Worm (Caenorhabditis elegans) whole organism, L2 larva: ENCODE results near the gene F39D8.3.
A peak's percentile ranks its signal among the peaks of the same experiment; 100 is the strongest.

Source experiments
- C34F6.9 ChIP-seq: fragments of 150-350 bp; optimal IDR thresholded peaks from 2 replicates; lab custom pipeline; 2014; ENCODE audit warnings: missing biosample characterization, missing genetic modification characterization
- alr-1 ChIP-seq: fragments of 150-350 bp; optimal IDR thresholded peaks from 2 replicates; lab custom pipeline; 2014; ENCODE audit warnings: missing biosample characterization, missing genetic modification characterization
- blmp-1 ChIP-seq: sonication (generic microtip); optimal IDR thresholded peaks from 2 replicates; lab custom pipeline; 2017; ENCODE audit warnings: missing genetic modification characterization, mild to moderate bottlenecking, missing compliant biosample characterization, antibody characterized with exemption, moderate library complexity; ENCODE audit not compliant: insufficient read depth
- ceh-16 ChIP-seq: fragments of 150-350 bp; optimal IDR thresholded peaks from 2 replicates; lab custom pipeline; 2014; ENCODE audit warnings: missing biosample characterization, missing genetic modification characterization
- ceh-82 ChIP-seq: fragments of 150-350 bp; optimal IDR thresholded peaks from 2 replicates; lab custom pipeline; 2014; ENCODE audit warnings: missing biosample characterization, missing genetic modification characterization
- crh-2 ChIP-seq: sonication (generic microtip); optimal IDR thresholded peaks from 2 replicates; lab custom pipeline; 2017; ENCODE audit warnings: missing biosample characterization, missing genetic modification characterization
- egl-27 ChIP-seq: sonication (generic microtip); optimal IDR thresholded peaks from 3 replicates; lab custom pipeline; 2017; ENCODE audit warnings: missing biosample characterization, missing genetic modification reagents, missing genetic modification characterization
- elt-1 ChIP-seq: fragments of 150-350 bp; optimal IDR thresholded peaks from 2 replicates; lab custom pipeline; 2014; ENCODE audit warnings: missing biosample characterization, missing genetic modification characterization
- elt-3 ChIP-seq: sonication (generic microtip); optimal IDR thresholded peaks from 2 replicates; lab custom pipeline; 2017; ENCODE audit warnings: missing biosample characterization, missing genetic modification characterization
- fos-1 ChIP-seq: fragments of 150-350 bp; optimal IDR thresholded peaks from 2 replicates; lab custom pipeline; 2014; ENCODE audit warnings: missing biosample characterization, missing genetic modification characterization
- gmeb-1 ChIP-seq: fragments of 150-350 bp; optimal IDR thresholded peaks from 2 replicates; lab custom pipeline; 2014; ENCODE audit warnings: missing biosample characterization, missing genetic modification characterization
- lin-11 ChIP-seq: fragments of 150-350 bp; sonication (generic microtip); optimal IDR thresholded peaks from 2 replicates; lab custom pipeline; 2014; ENCODE audit warnings: missing biosample characterization, missing genetic modification characterization, inconsistent platforms, mixed read lengths
- lin-13 ChIP-seq: fragments of 150-350 bp; optimal IDR thresholded peaks from 2 replicates; lab custom pipeline; 2014; ENCODE audit warnings: missing biosample characterization, missing genetic modification reagents, missing genetic modification characterization
- lin-39 ChIP-seq: fragments of 150-350 bp; optimal IDR thresholded peaks from 2 replicates; lab custom pipeline; 2014; ENCODE audit warnings: missing biosample characterization, missing genetic modification reagents, missing genetic modification characterization
- lsy-2 ChIP-seq, 2 experiments: fragments of 150-350 bp in 1 of 2; sonication (generic microtip) in 1 of 2; optimal IDR thresholded peaks; 2 replicates each; lab custom pipeline; 2014 to 2017; ENCODE audit warnings: missing biosample characterization in 2 of 2, missing genetic modification characterization in 2 of 2
- mab-5 ChIP-seq: fragments of 150-350 bp; optimal IDR thresholded peaks from 2 replicates; lab custom pipeline; 2014; ENCODE audit warnings: missing biosample characterization, missing genetic modification characterization
- mbf-1 ChIP-seq: sonication (generic microtip); optimal IDR thresholded peaks from 2 replicates; lab custom pipeline; 2017; ENCODE audit warnings: missing biosample characterization, missing genetic modification characterization
- nhr-10 ChIP-seq: sonication (generic microtip); optimal IDR thresholded peaks from 2 replicates; lab custom pipeline; 2017; ENCODE audit warnings: missing biosample characterization, missing genetic modification characterization
- nhr-11 ChIP-seq: fragments of 150-350 bp; optimal IDR thresholded peaks from 2 replicates; lab custom pipeline; 2014; ENCODE audit warnings: missing biosample characterization, missing genetic modification characterization
- nhr-12 ChIP-seq: fragments of 150-350 bp; optimal IDR thresholded peaks from 2 replicates; lab custom pipeline; 2014; ENCODE audit warnings: missing biosample characterization, missing genetic modification characterization
- nhr-129 ChIP-seq: fragments of 150-350 bp; optimal IDR thresholded peaks from 2 replicates; lab custom pipeline; 2014; ENCODE audit warnings: missing biosample characterization, missing genetic modification characterization
- nhr-23 ChIP-seq: fragments of 150-350 bp; optimal IDR thresholded peaks from 2 replicates; lab custom pipeline; 2014; ENCODE audit warnings: missing biosample characterization, missing genetic modification reagents, missing genetic modification characterization
- nhr-237 ChIP-seq: fragments of 150-350 bp; optimal IDR thresholded peaks from 2 replicates; lab custom pipeline; 2014; ENCODE audit warnings: missing biosample characterization, missing genetic modification characterization
- nhr-25 ChIP-seq: fragments of 150-350 bp; sonication (generic microtip); optimal IDR thresholded peaks from 3 replicates; lab custom pipeline; 2014; ENCODE audit warnings: missing biosample characterization, missing genetic modification characterization
- nhr-77 ChIP-seq: fragments of 150-350 bp; optimal IDR thresholded peaks from 2 replicates; lab custom pipeline; 2014; ENCODE audit warnings: missing biosample characterization, missing genetic modification characterization
- peb-1 ChIP-seq: fragments of 150-350 bp; optimal IDR thresholded peaks from 2 replicates; lab custom pipeline; 2014; ENCODE audit warnings: missing biosample characterization, missing genetic modification characterization
- sem-4 ChIP-seq: fragments of 150-350 bp; optimal IDR thresholded peaks from 2 replicates; lab custom pipeline; 2014; ENCODE audit warnings: missing biosample characterization, missing genetic modification reagents, missing genetic modification characterization
- skn-1 ChIP-seq: sonication (generic microtip); optimal IDR thresholded peaks from 2 replicates; lab custom pipeline; 2017; ENCODE audit warnings: missing biosample characterization, missing genetic modification characterization
- sma-3 ChIP-seq: sonication (generic microtip); optimal IDR thresholded peaks from 2 replicates; lab custom pipeline; 2016; ENCODE audit warnings: missing genetic modification reagents, missing genetic modification characterization, missing compliant biosample characterization
- sma-9 ChIP-seq, 2 experiments: fragments of 150-350 bp in 1 of 2; sonication (generic microtip) in 1 of 2; optimal IDR thresholded peaks; 2 replicates each; lab custom pipeline; 2014 to 2016; ENCODE audit warnings: missing genetic modification characterization in 2 of 2, mild to moderate bottlenecking in 1 of 2, missing biosample characterization in 1 of 2, missing compliant biosample characterization in 1 of 2, missing genetic modification reagents in 1 of 2, moderate library complexity in 1 of 2
- snpc-4 ChIP-seq: fragments of 150-350 bp; optimal IDR thresholded peaks from 2 replicates; lab custom pipeline; 2014; ENCODE audit warnings: missing biosample characterization, missing genetic modification characterization
- unc-39 ChIP-seq: fragments of 150-350 bp; optimal IDR thresholded peaks from 2 replicates; lab custom pipeline; 2014; ENCODE audit warnings: missing biosample characterization, missing genetic modification characterization
- unc-55 ChIP-seq: fragments of 150-350 bp; sonication (generic microtip); optimal IDR thresholded peaks from 3 replicates; lab custom pipeline; 2014; ENCODE audit warnings: missing biosample characterization, missing genetic modification reagents, missing genetic modification characterization
- unc-62 ChIP-seq: fragments of 150-350 bp; optimal IDR thresholded peaks from 2 replicates; lab custom pipeline; 2014; ENCODE audit warnings: missing biosample characterization, missing genetic modification reagents, missing genetic modification characterization
- ztf-1 ChIP-seq: fragments of 200-800 bp; sonication (Bioruptor generic); conservative IDR thresholded peaks from 2 replicates; pipeline ENCODE4 v1.3.6; 2022; ENCODE audit warnings: missing genetic modification characterization, missing compliant biosample characterization
- ztf-11 ChIP-seq: sonication (generic microtip); optimal IDR thresholded peaks from 2 replicates; lab custom pipeline; 2017; ENCODE audit warnings: missing biosample characterization, missing genetic modification characterization
- ztf-4 ChIP-seq: fragments of 150-350 bp; optimal IDR thresholded peaks from 2 replicates; lab custom pipeline; 2014; ENCODE audit warnings: missing biosample characterization, missing genetic modification characterization

The F39D8.3 gene

ce11 chrX:15423708-15424423 is 3.1 kb downstream of the F39D8.3 start:
- TF ChIP-seq ceh-82: no peak
- no peak for TF ChIP-seq snpc-4 (tag; lab: Kevin White, UChicago)
- TF ChIP-seq fos-1: peak; percentile 85
- no peak for TF ChIP-seq lin-39 (tag; lab: Kevin White, UChicago)
- no peak for TF ChIP-seq nhr-12 (tag; lab: Kevin White, UChicago)
- no peak for TF ChIP-seq nhr-237
- TF ChIP-seq nhr-129 (tag; lab: Kevin White, UChicago): no peak
- no peak for TF ChIP-seq mab-5
- TF ChIP-seq nhr-23 (tag; lab: Kevin White, UChicago): no peak
- TF ChIP-seq ceh-16 (tag; lab: Kevin White, UChicago): no peak
- TF ChIP-seq skn-1 (tag; lab: Kevin White, UChicago): no peak
- no peak for TF ChIP-seq unc-62 (GFP tag; lab: Kevin White, UChicago)
- TF ChIP-seq sma-3 (GFP tag; lab: Kevin White, UChicago): peak; percentile 39
- no peak for TF ChIP-seq unc-39 (tag; lab: Kevin White, UChicago)
- no peak for TF ChIP-seq lsy-2 (tag; optimal IDR thresholded peaks at IDR 0.05; lab: Kevin White, UChicago)
- no peak for TF ChIP-seq ztf-1 (GFP tag; lab: Robert Waterston, UW)
- TF ChIP-seq mbf-1 (tag; lab: Kevin White, UChicago): no peak
- no peak for TF ChIP-seq blmp-1 (tag; lab: Kevin White, UChicago)
- peak; percentile 5 for TF ChIP-seq gmeb-1 (tag; lab: Kevin White, UChicago)
- no peak for TF ChIP-seq ztf-4 (tag; lab: Kevin White, UChicago)
- no peak for TF ChIP-seq nhr-10 (tag; lab: Kevin White, UChicago)
- TF ChIP-seq unc-55 (GFP tag; lab: Kevin White, UChicago): no peak
- TF ChIP-seq sem-4 (tag; lab: Kevin White, UChicago): no peak
- no peak for TF ChIP-seq C34F6.9
- TF ChIP-seq sma-9 (GFP tag; optimal IDR thresholded peaks at IDR 0.05; lab: Kevin White, UChicago): peak; percentile 24
- TF ChIP-seq sma-9 (tag; optimal IDR thresholded peaks at IDR 0.05; lab: Kevin White, UChicago): no peak
- TF ChIP-seq lin-13 (GFP tag; lab: Kevin White, UChicago): no peak
- TF ChIP-seq peb-1 (tag; lab: Kevin White, UChicago): no peak
- TF ChIP-seq crh-2: peak; percentile 22
- TF ChIP-seq ztf-11 (tag; lab: Kevin White, UChicago): no peak

ce11 chrX:15427931-15428330 is 7.2 kb downstream of the F39D8.3 start, which contains the start of gene nas-13:
nas-13 (minus strand) TSS chrX:15428253.
- TF ChIP-seq nhr-23 (tag; lab: Kevin White, UChicago) (no peak), blmp-1 (tag; lab: Kevin White, UChicago) (peak; percentile 40)
- TF ChIP-seq, all 48 proteins: peak for 1

ce11 chrX:15430983-15431382 is 10.2 kb downstream of the F39D8.3 start, which contains the start of gene blos-8:
blos-8 (minus strand) TSS chrX:15431198.
- peak; percentile 1 for TF ChIP-seq unc-55 (GFP tag; lab: Kevin White, UChicago)
- no peak for TF ChIP-seq blmp-1 (tag; lab: Kevin White, UChicago)
- no peak for TF ChIP-seq nhr-25 (tag; lab: Kevin White, UChicago)
- no peak for TF ChIP-seq alr-1 (tag; lab: Kevin White, UChicago)

- TF ChIP-seq nhr-11 (tag; lab: Kevin White, UChicago) (no peak), elt-3 (tag; lab: Kevin White, UChicago) (no peak), egl-27 (tag; lab: Kevin White, UChicago) (no peak), ztf-11 (tag; lab: Kevin White, UChicago) (no peak), nhr-77 (tag; lab: Kevin White, UChicago) (no peak), ceh-82 (no peak), lin-11 (no peak), nhr-10 (tag; lab: Kevin White, UChicago) (no peak), sma-3 (GFP tag; lab: Kevin White, UChicago) (no peak), nhr-23 (tag; lab: Kevin White, UChicago) (no peak), lin-39 (tag; lab: Kevin White, UChicago) (no peak), gmeb-1 (tag; lab: Kevin White, UChicago) (no peak), lsy-2 (tag; optimal IDR thresholded peaks at IDR 0.05; lab: Kevin White, UChicago) (no peak), elt-1 (tag; lab: Kevin White, UChicago) (no peak), nhr-12 (tag; lab: Kevin White, UChicago) (no peak), snpc-4 (tag; lab: Kevin White, UChicago) (no peak), sem-4 (tag; lab: Kevin White, UChicago) (no peak), ztf-4 (tag; lab: Kevin White, UChicago) (no peak), peb-1 (tag; lab: Kevin White, UChicago) (no peak), ceh-16 (tag; lab: Kevin White, UChicago) (no peak)
Observed at ce11 chrX:15433487-15433886, 12.7 kb downstream of the F39D8.3 start, which contains the start of gene flp-32. flp-32 (plus strand) TSS chrX:15433787.
